Worm (Caenorhabditis elegans) whole organism, L4 larva: ENCODE data around the gene C54F6.5.

Experiments used
- D1046.2 ChIP-seq: fragments of 200-800 bp; sonication (Bioruptor generic); IDR thresholded peaks from 2 replicates; pipeline ENCODE4 v1.3.6; 2022; ENCODE audit warnings: missing genetic modification characterization, missing compliant biosample characterization
- F10B5.3 ChIP-seq: sonication (generic microtip); optimal IDR thresholded peaks from 2 replicates; lab custom pipeline; 2016; ENCODE audit warnings: mild to moderate bottlenecking, missing genetic modification characterization, missing compliant biosample characterization
- F26F4.8 ChIP-seq: fragments of 200-800 bp; sonication (Bioruptor generic); conservative IDR thresholded peaks from 2 replicates; pipeline ENCODE4 v1.3.6; 2022; ENCODE audit warnings: missing genetic modification characterization, missing compliant biosample characterization
- F37D6.2 ChIP-seq: sonication (generic microtip); optimal IDR thresholded peaks from 2 replicates; lab custom pipeline; 2016; ENCODE audit warnings: mild to moderate bottlenecking, missing genetic modification characterization, missing compliant biosample characterization
- F49E8.2 ChIP-seq: sonication (generic microtip); optimal IDR thresholded peaks from 2 replicates; lab custom pipeline; 2016; ENCODE audit warnings: missing compliant biosample characterization, mild to moderate bottlenecking, missing genetic modification characterization, borderline replicate concordance
- R02D3.7 ChIP-seq: fragments of 150-350 bp; sonication (generic microtip); optimal IDR thresholded peaks from 3 replicates; lab custom pipeline; 2014; ENCODE audit warnings: missing biosample characterization, missing genetic modification characterization
- Y5F2A.4 ChIP-seq: fragments of 200-800 bp; sonication (Bioruptor generic); optimal IDR thresholded peaks from 2 replicates; lab custom pipeline; 2018; ENCODE audit warnings: mild to moderate bottlenecking, missing genetic modification characterization, missing compliant biosample characterization
- aly-2 ChIP-seq: sonication (generic microtip); optimal IDR thresholded peaks from 2 replicates; lab custom pipeline; 2018; ENCODE audit warnings: missing biosample characterization, missing genetic modification characterization
- arid-1 ChIP-seq: fragments of 200-800 bp; sonication (Bioruptor generic); conservative IDR thresholded peaks from 2 replicates; pipeline ENCODE4 v1.3.6; 2022; ENCODE audit warnings: missing genetic modification reagents, missing genetic modification characterization, missing compliant biosample characterization
- ceh-28 ChIP-seq: fragments of 150-350 bp; optimal IDR thresholded peaks from 2 replicates; lab custom pipeline; 2014; ENCODE audit warnings: missing biosample characterization, missing genetic modification reagents, missing genetic modification characterization
- ceh-44 ChIP-seq: fragments of 200-800 bp; sonication (Bioruptor generic); IDR thresholded peaks from 2 replicates; pipeline ENCODE4 v1.3.6; 2022; ENCODE audit warnings: missing genetic modification reagents, missing genetic modification characterization, missing compliant biosample characterization
- cey-2 ChIP-seq: sonication (generic microtip); optimal IDR thresholded peaks from 3 replicates; lab custom pipeline; 2017; ENCODE audit warnings: missing genetic modification characterization, mild to moderate bottlenecking, missing compliant biosample characterization, antibody characterized with exemption, borderline replicate concordance; ENCODE audit not compliant: insufficient read depth
- dmd-9 ChIP-seq: fragments of 200-800 bp; sonication (Bioruptor generic); IDR thresholded peaks from 2 replicates; pipeline ENCODE4 v1.3.6; 2022; ENCODE audit warnings: missing genetic modification reagents, missing genetic modification characterization, missing compliant biosample characterization
- fos-1 ChIP-seq: fragments of 150-350 bp; optimal IDR thresholded peaks from 2 replicates; lab custom pipeline; 2014; ENCODE audit warnings: missing biosample characterization, missing genetic modification characterization
- gei-8 ChIP-seq: fragments of 200-800 bp; sonication (Bioruptor generic); optimal IDR thresholded peaks from 2 replicates; lab custom pipeline; 2018; ENCODE audit warnings: mild to moderate bottlenecking, missing genetic modification characterization, missing compliant biosample characterization
- hlh-11 ChIP-seq: fragments of 200-800 bp; sonication (Bioruptor generic); optimal IDR thresholded peaks from 2 replicates; lab custom pipeline; 2018; ENCODE audit warnings: mild to moderate bottlenecking, missing genetic modification characterization, missing compliant biosample characterization
- hlh-30 ChIP-seq: sonication (generic microtip); optimal IDR thresholded peaks from 2 replicates; lab custom pipeline; 2017; ENCODE audit warnings: antibody characterized with exemption, mild to moderate bottlenecking, missing genetic modification characterization, missing compliant biosample characterization; ENCODE audit not compliant: insufficient read depth
- hmg-1.1 ChIP-seq: fragments of 200-800 bp; sonication (Bioruptor generic); IDR thresholded peaks from 2 replicates; pipeline ENCODE4 v1.3.6; 2022; ENCODE audit warnings: missing genetic modification reagents, missing genetic modification characterization, missing compliant biosample characterization
- lim-7 ChIP-seq: fragments of 200-800 bp; sonication (Bioruptor generic); IDR thresholded peaks from 2 replicates; pipeline ENCODE4 v1.3.6; 2022; ENCODE audit warnings: missing genetic modification characterization, missing compliant biosample characterization
- lin-13 ChIP-seq: fragments of 150-350 bp; optimal IDR thresholded peaks from 2 replicates; lab custom pipeline; 2014; ENCODE audit warnings: missing biosample characterization, missing genetic modification reagents, missing genetic modification characterization
- lin-15B ChIP-seq: fragments of 150-350 bp; sonication (generic microtip); optimal IDR thresholded peaks from 3 replicates; lab custom pipeline; 2014; ENCODE audit warnings: missing biosample characterization, missing genetic modification characterization
- lin-29 ChIP-seq: fragments of 200-800 bp; sonication (Bioruptor generic); IDR thresholded peaks from 2 replicates; pipeline ENCODE4 v1.3.6; 2022; ENCODE audit warnings: missing genetic modification reagents, missing genetic modification characterization, missing compliant biosample characterization
- lir-3 ChIP-seq: sonication (generic microtip); optimal IDR thresholded peaks from 2 replicates; lab custom pipeline; 2016; ENCODE audit warnings: mild to moderate bottlenecking, missing genetic modification characterization, missing compliant biosample characterization
- mes-2 ChIP-seq: sonication (generic microtip); optimal IDR thresholded peaks from 2 replicates; lab custom pipeline; 2016; ENCODE audit warnings: missing genotype, mild to moderate bottlenecking, missing genetic modification characterization, missing compliant biosample characterization; ENCODE audit not compliant: poor library complexity, severe bottlenecking
- mxl-2 ChIP-seq: fragments of 200-800 bp; sonication (Bioruptor generic); conservative IDR thresholded peaks from 2 replicates; pipeline ENCODE4 v1.3.6; 2022; ENCODE audit warnings: missing genetic modification reagents, missing genetic modification characterization, missing compliant biosample characterization
- nhr-237 ChIP-seq: sonication (generic microtip); optimal IDR thresholded peaks from 2 replicates; lab custom pipeline; 2017; ENCODE audit warnings: missing biosample characterization, missing genetic modification characterization
- nhr-25 ChIP-seq: sonication (generic microtip); optimal IDR thresholded peaks from 2 replicates; lab custom pipeline; 2017; ENCODE audit warnings: missing genetic modification characterization, mild to moderate bottlenecking, missing compliant biosample characterization, antibody characterized with exemption, moderate library complexity, borderline replicate concordance; ENCODE audit not compliant: insufficient read depth
- nhr-41 ChIP-seq: fragments of 200-800 bp; sonication (Bioruptor generic); IDR thresholded peaks from 2 replicates; pipeline ENCODE4 v1.3.6; 2022; ENCODE audit warnings: missing genetic modification reagents, missing genetic modification characterization, missing compliant biosample characterization
- nhr-48 ChIP-seq: sonication (generic microtip); optimal IDR thresholded peaks from 2 replicates; lab custom pipeline; 2016; ENCODE audit warnings: mild to moderate bottlenecking, missing genetic modification characterization, missing compliant biosample characterization
- nhr-77 ChIP-seq: fragments of 150-350 bp; optimal IDR thresholded peaks from 2 replicates; lab custom pipeline; 2014; ENCODE audit warnings: missing biosample characterization, missing genetic modification characterization
- pqm-1 ChIP-seq: sonication (generic microtip); optimal IDR thresholded peaks from 2 replicates; lab custom pipeline; 2017; ENCODE audit warnings: missing biosample characterization, missing genetic modification characterization
- saeg-2 ChIP-seq: fragments of 200-800 bp; sonication (Bioruptor generic); IDR thresholded peaks from 2 replicates; pipeline ENCODE4 v1.3.6; 2022; ENCODE audit warnings: missing genetic modification reagents, missing genetic modification characterization, missing compliant biosample characterization
- spr-3 ChIP-seq: fragments of 200-800 bp; sonication (Bioruptor generic); optimal IDR thresholded peaks from 2 replicates; lab custom pipeline; 2018; ENCODE audit warnings: mild to moderate bottlenecking, missing genetic modification characterization, missing compliant biosample characterization
- tag-97 ChIP-seq: fragments of 200-800 bp; sonication (Bioruptor generic); IDR thresholded peaks from 2 replicates; pipeline ENCODE4 v1.3.6; 2022; ENCODE audit warnings: missing genetic modification characterization, missing compliant biosample characterization
- tra-1 ChIP-seq: fragments of 200-800 bp; sonication (Bioruptor generic); IDR thresholded peaks from 2 replicates; pipeline ENCODE4 v1.3.6; 2022; ENCODE audit warnings: missing genetic modification reagents, missing genetic modification characterization, missing compliant biosample characterization
- unc-130 ChIP-seq: sonication (generic microtip); optimal IDR thresholded peaks from 2 replicates; lab custom pipeline; 2016; ENCODE audit warnings: missing genetic modification reagents, missing genetic modification characterization, missing compliant biosample characterization
- unc-39 ChIP-seq: sonication (generic microtip); optimal IDR thresholded peaks from 2 replicates; lab custom pipeline; 2017; ENCODE audit warnings: missing biosample characterization, missing genetic modification characterization
- unc-62 ChIP-seq, 3 experiments: fragments of 150-350 bp in 1 of 3; sonication (generic microtip); optimal IDR thresholded peaks in 2 of 3; peaks in 1 of 3; 1 replicate in 1 of 3; 2 replicates in 2 of 3; lab custom pipeline; 2014 to 2017; ENCODE audit warnings: missing biosample characterization in 3 of 3, missing genetic modification characterization in 3 of 3, missing genetic modification reagents in 3 of 3, missing genotype in 1 of 3
- zfp-3 ChIP-seq: fragments of 200-800 bp; sonication (Bioruptor generic); conservative IDR thresholded peaks from 2 replicates; pipeline ENCODE4 v1.3.6; 2022; ENCODE audit warnings: missing genetic modification reagents, missing genetic modification characterization, missing compliant biosample characterization

Gene C54F6.5

ce11 chrV:7522279-7522678 lies 6.6 kb upstream of the C54F6.5 start, which contains the start of gene C54F6.15:
C54F6.15 (minus strand) TSS chrV:7522379.
- TF ChIP-seq tag-97 (GFP tag; lab: Robert Waterston, UW) (no peak), F26F4.8 (GFP tag; lab: Robert Waterston, UW) (no peak), F37D6.2 (tag; lab: Kevin White, UChicago) (no peak), hlh-11 (tag; lab: Kevin White, UChicago) (no peak), dmd-9 (GFP tag; lab: Robert Waterston, UW) (no peak), ceh-44 (no peak)
- TF ChIP-seq, all 104 proteins: peak for 0

ce11 chrV:7523392-7523791 lies 5.5 kb upstream of the C54F6.5 start, which contains the start of gene C54F6.6:
C54F6.6 (plus strand) TSS chrV:7523692.
- no peak for TF ChIP-seq F37D6.2 (tag; lab: Kevin White, UChicago)
- no peak for TF ChIP-seq aly-2
- TF ChIP-seq Y5F2A.4, result no peak
- no peak for TF ChIP-seq unc-62 (GFP tag; optimal IDR thresholded peaks at IDR 0.05 in 1 of 2; lab: Kevin White, UChicago)
- TF ChIP-seq unc-62 (tag; optimal IDR thresholded peaks at IDR 0.05; lab: Kevin White, UChicago), result no peak
- TF ChIP-seq arid-1 (GFP tag; lab: Robert Waterston, UW), result no peak
- TF ChIP-seq lin-29 (GFP tag; lab: Robert Waterston, UW), result no peak
- no peak for TF ChIP-seq unc-130
- TF ChIP-seq hmg-1.1 (GFP tag; lab: Robert Waterston, UW), result no peak
- no peak for TF ChIP-seq F49E8.2
- TF ChIP-seq nhr-25 (tag; lab: Kevin White, UChicago), result no peak
- no peak for TF ChIP-seq ceh-28
- TF ChIP-seq lin-13 (GFP tag; lab: Kevin White, UChicago), result no peak
- TF ChIP-seq spr-3 (GFP tag; lab: Kevin White, UChicago), result no peak
- no peak for TF ChIP-seq lim-7 (GFP tag; lab: Robert Waterston, UW)
- no peak for TF ChIP-seq tra-1 (GFP tag; lab: Robert Waterston, UW)
- TF ChIP-seq saeg-2 (GFP tag; lab: Robert Waterston, UW), result no peak

- TF ChIP-seq D1046.2 (GFP tag; lab: Robert Waterston, UW) (no peak), tra-1 (GFP tag; lab: Robert Waterston, UW) (no peak), unc-39 (tag; lab: Kevin White, UChicago) (no peak), nhr-237 (tag; lab: Kevin White, UChicago) (no peak), lin-15B (tag; lab: Kevin White, UChicago) (no peak), lir-3 (tag; lab: Kevin White, UChicago) (no peak), nhr-48 (tag; lab: Kevin White, UChicago) (no peak), gei-8 (no peak), nhr-25 (tag; lab: Kevin White, UChicago) (no peak), cey-2 (tag; lab: Kevin White, UChicago) (no peak)
Observed at ce11 chrV:7524447-7524846, 4.5 kb upstream of the C54F6.5 start, which contains the start of gene C54F6.20. C54F6.20 (plus strand) TSS chrV:7524747.

ce11 chrV:7525695-7526094 lies 3.2 kb upstream of the C54F6.5 start, which contains the start of gene C54F6.18:
C54F6.18 (plus strand) TSS chrV:7525995.
- no peak for TF ChIP-seq fos-1
- TF ChIP-seq zfp-3, result no peak
- no peak for TF ChIP-seq lir-3 (tag; lab: Kevin White, UChicago)
- TF ChIP-seq pqm-1, result no peak
- TF ChIP-seq nhr-41 (GFP tag; lab: Robert Waterston, UW), result no peak
- no peak for TF ChIP-seq nhr-77
- no peak for TF ChIP-seq mes-2 (tag; lab: Kevin White, UChicago)
- no peak for TF ChIP-seq mxl-2 (GFP tag; lab: Robert Waterston, UW)
- TF ChIP-seq R02D3.7 (tag; lab: Kevin White, UChicago), result no peak
- no peak for TF ChIP-seq hlh-30 (tag; lab: Kevin White, UChicago)
- no peak for TF ChIP-seq F10B5.3 (tag; lab: Kevin White, UChicago)
